Worm (Caenorhabditis elegans): Measurements from ENCODE around the gene T03F7.5.

- TF ChIP-seq C08G9.2 (tag; optimal IDR thresholded peaks at IDR 0.05) (peak; percentile 99), ets-4 (tag; optimal IDR thresholded peaks at IDR 0.05) (peak; percentile 94), nfya-1 (tag; optimal IDR thresholded peaks at IDR 0.05) (peak; percentile 91), hlh-6 (tag; optimal IDR thresholded peaks at IDR 0.05) (peak; percentile 100), sox-2 (GFP tag; IDR thresholded peaks at IDR 0.05) (peak; percentile 98)
Measured at ce11 chrV:11314025-11314880, 15.7 kb upstream of the T03F7.5 start.

Measured in whole organism, late embryonic.